Fruit fly (Drosophila melanogaster) whole organism, prepupa: ENCODE data around the gene Cyp312a1.

Experiments used
- CG32006 ChIP-seq: fragments of 200-800 bp; sonication (Bioruptor generic); optimal IDR thresholded peaks from 3 replicates; lab custom pipeline; 2017; ENCODE audit warnings: missing biosample characterization, mild to moderate bottlenecking, missing genetic modification characterization
- CG7368 ChIP-seq: fragments of 200-800 bp; sonication (Bioruptor generic); optimal IDR thresholded peaks from 3 replicates; lab custom pipeline; 2016; ENCODE audit warnings: missing biosample characterization, missing genetic modification characterization
- Sox14 ChIP-seq: fragments of 200-800 bp; sonication (Bioruptor generic); optimal IDR thresholded peaks from 3 replicates; lab custom pipeline; 2016; ENCODE audit warnings: missing biosample characterization, missing genetic modification characterization
- eg ChIP-seq: fragments of 200-800 bp; sonication (Bioruptor generic); IDR thresholded peaks from 3 replicates; pipeline ENCODE4 v1.3.6; 2022; ENCODE audit warnings: missing biosample characterization, missing genetic modification characterization
- fd59A ChIP-seq: fragments of 200-800 bp; sonication (Bioruptor generic); optimal IDR thresholded peaks from 2 replicates; lab custom pipeline; 2017; ENCODE audit warnings: missing biosample characterization, mild to moderate bottlenecking, missing genetic modification characterization, missing genetic modification reagents
- lz ChIP-seq: fragments of 200-800 bp; sonication (Bioruptor generic); optimal IDR thresholded peaks from 3 replicates; lab custom pipeline; 2016; ENCODE audit warnings: missing biosample characterization, missing genetic modification characterization

DNA sequence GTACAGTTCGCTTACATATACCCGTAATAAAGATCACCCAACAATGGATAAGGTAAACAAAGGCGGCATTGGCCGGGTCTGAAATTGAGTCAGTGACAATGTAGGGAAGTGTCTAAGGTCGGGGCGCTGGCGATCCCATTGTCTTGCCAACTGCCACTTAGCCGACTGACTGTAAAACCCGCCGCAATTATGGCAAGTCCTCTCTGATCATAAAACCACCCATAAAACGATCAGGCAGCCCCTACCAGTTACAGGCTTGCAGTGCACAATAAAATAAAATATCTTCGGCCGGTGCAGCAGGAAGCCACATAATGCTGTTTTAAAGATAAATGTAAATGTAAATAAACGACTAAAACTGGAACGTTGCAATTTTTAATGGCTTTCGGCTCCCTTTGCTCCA is 41.2 kb upstream of the Cyp312a1 start:
- no peak for TF ChIP-seq eg (GFP tag; lab: Robert Waterston, UW)
- no peak for TF ChIP-seq fd59A
- TF ChIP-seq CG32006 (GFP tag; lab: Kevin White, UChicago) = no peak
- TF ChIP-seq lz (GFP tag; lab: Kevin White, UChicago) = no peak
- TF ChIP-seq CG7368 = no peak
- no peak for TF ChIP-seq Sox14 (GFP tag; lab: Kevin White, UChicago)
